Fruit fly (Drosophila melanogaster): Measurements from ENCODE around the gene CG12986.

The CG12986 gene

dm6 chrX:17850179-17850578, 30.7 kb upstream of the CG12986 start, which contains the start of the genes CG15814 and Spt7 (continued):
- peak; percentile 97 for TF ChIP-seq CG42726 (GFP tag; IDR thresholded peaks at IDR 0.05; ENCODE audit: partially characterized antibody)
- TF ChIP-seq sqz (GFP tag; optimal IDR thresholded peaks at IDR 0.05) = no peak
- TF ChIP-seq zfh2 (GFP tag; optimal IDR thresholded peaks at IDR 0.05) = peak; percentile 9
- peak; percentile 48 for TF ChIP-seq CG13296 (GFP tag; optimal IDR thresholded peaks at IDR 0.05)
- TF ChIP-seq oc (tag; optimal IDR thresholded peaks at IDR 0.05) = no peak
- no peak for TF ChIP-seq Stat92E (GFP tag; optimal IDR thresholded peaks at IDR 0.05)
- no peak for TF ChIP-seq sim (GFP tag; IDR thresholded peaks at IDR 0.05)
- TF ChIP-seq CG4424 (GFP tag; optimal IDR thresholded peaks at IDR 0.05) = no peak
- TF ChIP-seq fd3F (GFP tag; optimal IDR thresholded peaks at IDR 0.05) = peak; percentile 12
- TF ChIP-seq CG18011 (GFP tag; optimal IDR thresholded peaks at IDR 0.05) = no peak
- TF ChIP-seq YL-1 (GFP tag; optimal IDR thresholded peaks at IDR 0.05) = peak; percentile 78
- TF ChIP-seq cwo (GFP tag; optimal IDR thresholded peaks at IDR 0.05) = no peak
- peak; percentile 3 for TF ChIP-seq BtbVII (GFP tag; optimal IDR thresholded peaks at IDR 0.05)
- TF ChIP-seq CG8944 (GFP tag; optimal IDR thresholded peaks at IDR 0.05) = no peak
- no peak for TF ChIP-seq ken (GFP tag; IDR thresholded peaks at IDR 0.05)
- TF ChIP-seq CG9215 (GFP tag; IDR thresholded peaks at IDR 0.05) = no peak
- TF ChIP-seq dimm (GFP tag; IDR thresholded peaks at IDR 0.05) = no peak
- TF ChIP-seq B-H1 (GFP tag; IDR thresholded peaks at IDR 0.05) = peak; percentile 11; the same call in 1 of the 3 replicates
- TF ChIP-seq toy (GFP tag; IDR thresholded peaks at IDR 0.05) = no peak
- no peak for TF ChIP-seq CG1602 (GFP tag; optimal IDR thresholded peaks at IDR 0.05)
- TF ChIP-seq CG2678 (tag; optimal IDR thresholded peaks at IDR 0.05) = no peak
- peak; percentile 33 for TF ChIP-seq Nf-YC (tag; optimal IDR thresholded peaks at IDR 0.05)
- peak; percentile 54 for TF ChIP-seq CG2129 (GFP tag; IDR thresholded peaks at IDR 0.05; ENCODE audit: partially characterized antibody)
- TF ChIP-seq CG8359 (GFP tag; optimal IDR thresholded peaks at IDR 0.05; ENCODE audit: borderline replicate concordance) = no peak
- TF ChIP-seq CG2202 (tag; optimal IDR thresholded peaks at IDR 0.05) = no peak
- TF ChIP-seq CG15514 (GFP tag; optimal IDR thresholded peaks at IDR 0.05) = peak; percentile 85
- peak; percentile 83 for TF ChIP-seq Scr (GFP tag; IDR thresholded peaks at IDR 0.05; ENCODE audit: partially characterized antibody)
- no peak for TF ChIP-seq sisA (GFP tag; IDR thresholded peaks at IDR 0.05)
- TF ChIP-seq HmgD (GFP tag; optimal IDR thresholded peaks at IDR 0.05) = peak; percentile 66
- TF ChIP-seq Jarid2 (GFP tag; optimal IDR thresholded peaks at IDR 0.05) = no peak
- no peak for TF ChIP-seq CG4707 (GFP tag; optimal IDR thresholded peaks at IDR 0.05)
- TF ChIP-seq ATbp (GFP tag; optimal IDR thresholded peaks at IDR 0.05) = peak; percentile 19
- peak; percentile 81 for TF ChIP-seq sens (GFP tag)
- no peak for TF ChIP-seq dan (GFP tag; IDR thresholded peaks at IDR 0.05)
- TF ChIP-seq zen (tag; optimal IDR thresholded peaks at IDR 0.05) = no peak
- peak; percentile 26 for TF ChIP-seq CG17359 (tag; optimal IDR thresholded peaks at IDR 0.05)
- peak; percentile 43 for TF ChIP-seq CG3407 (GFP tag; optimal IDR thresholded peaks at IDR 0.05)
- TF ChIP-seq pb (GFP tag; optimal IDR thresholded peaks at IDR 0.05) = no peak
- no peak for TF ChIP-seq CG12769 (tag; optimal IDR thresholded peaks at IDR 0.05)
- no peak for TF ChIP-seq kah (GFP tag; optimal IDR thresholded peaks at IDR 0.05)
- no peak for TF ChIP-seq trh (GFP tag; optimal IDR thresholded peaks at IDR 0.05)
- TF ChIP-seq CG10959 (GFP tag; IDR thresholded peaks at IDR 0.05) = no peak
- TF ChIP-seq Ets97D (GFP tag; optimal IDR thresholded peaks at IDR 0.05) = peak; percentile 47
- TF ChIP-seq Med (GFP tag) = peak; percentile 94
- TF ChIP-seq lola (GFP tag; optimal IDR thresholded peaks at IDR 0.05) = no peak
- 0 out of 2 replicates have a peak, but pooled peaks have one; percentile 13 for TF ChIP-seq CG7372 (GFP tag; IDR thresholded peaks at IDR 0.05)
- TF ChIP-seq PHDP (tag; optimal IDR thresholded peaks at IDR 0.05) = peak; percentile 33
- no peak for TF ChIP-seq eve (GFP tag; optimal IDR thresholded peaks at IDR 0.05)
- TF ChIP-seq CG1024 (GFP tag; IDR thresholded peaks at IDR 0.05) = no peak
- no peak for TF ChIP-seq dysf (GFP tag; IDR thresholded peaks at IDR 0.05)
